Fruit fly (Drosophila melanogaster) whole organism, embryonic: ENCODE measurements around the gene CG13449.
A peak's percentile ranks its signal among the peaks of the same experiment; 100 is the strongest.

Source experiments
- Abd-B ChIP-seq: fragments of 200-800 bp; sonication (Bioruptor generic); optimal IDR thresholded peaks from 2 replicates; lab custom pipeline; 2018; ENCODE audit warnings: missing biosample characterization, mild to moderate bottlenecking, missing genetic modification characterization, moderate library complexity
- BEAF-32 ChIP-seq: fragments of 200-800 bp; sonication (Bioruptor generic); optimal IDR thresholded peaks from 3 replicates; lab custom pipeline; 2017; ENCODE audit warnings: missing biosample characterization, missing genetic modification characterization, mild to moderate bottlenecking, moderate library complexity, missing genetic modification reagents
- BtbVII ChIP-seq: fragments of 200-800 bp; sonication (Bioruptor generic); optimal IDR thresholded peaks from 3 replicates; lab custom pipeline; 2017; ENCODE audit warnings: missing biosample characterization, mild to moderate bottlenecking, missing genetic modification characterization
- CG10321 ChIP-seq: fragments of 200-800 bp; sonication (Bioruptor generic); IDR thresholded peaks from 2 replicates; pipeline ENCODE4 v1.3.6; 2022; ENCODE audit warnings: missing biosample characterization, missing genetic modification characterization
- CG10543 ChIP-seq: fragments of 200-800 bp; sonication (Bioruptor generic); optimal IDR thresholded peaks from 3 replicates; lab custom pipeline; 2017; ENCODE audit warnings: missing biosample characterization, mild to moderate bottlenecking, missing genetic modification characterization, moderate library complexity
- CG12155 ChIP-seq: fragments of 200-800 bp; sonication (Bioruptor generic); optimal IDR thresholded peaks from 3 replicates; lab custom pipeline; 2016; ENCODE audit warnings: missing biosample characterization, missing genetic modification characterization
- CG13775 ChIP-seq: fragments of 200-800 bp; sonication (Bioruptor generic); optimal IDR thresholded peaks from 3 replicates; lab custom pipeline; 2017; ENCODE audit warnings: missing biosample characterization, mild to moderate bottlenecking, missing genetic modification characterization
- CG13894 ChIP-seq: fragments of 200-800 bp; sonication (Bioruptor generic); optimal IDR thresholded peaks from 3 replicates; lab custom pipeline; 2018; ENCODE audit warnings: missing biosample characterization, mild to moderate bottlenecking, missing genetic modification characterization, moderate library complexity
- CG15479 ChIP-seq: fragments of 200-800 bp; sonication (Bioruptor generic); optimal IDR thresholded peaks from 3 replicates; lab custom pipeline; 2019; ENCODE audit warnings: missing biosample characterization, mild to moderate bottlenecking, missing genetic modification characterization, moderate library complexity
- CG15601 ChIP-seq: fragments of 200-800 bp; sonication (Bioruptor generic); optimal IDR thresholded peaks from 3 replicates; lab custom pipeline; 2019; ENCODE audit warnings: missing biosample characterization, mild to moderate bottlenecking, missing genetic modification characterization, moderate library complexity
- CG1792 ChIP-seq: fragments of 200-800 bp; sonication (Bioruptor generic); optimal IDR thresholded peaks from 2 replicates; lab custom pipeline; 2016; ENCODE audit warnings: missing biosample characterization, missing genetic modification characterization
- CG18476 ChIP-seq: fragments of 200-800 bp; sonication (Bioruptor generic); optimal IDR thresholded peaks from 2 replicates; lab custom pipeline; 2016; ENCODE audit warnings: missing biosample characterization, mild to moderate bottlenecking, missing genetic modification characterization
- CG2712 ChIP-seq: fragments of 200-800 bp; optimal IDR thresholded peaks from 3 replicates; lab custom pipeline; 2019; ENCODE audit warnings: missing biosample characterization, mild to moderate bottlenecking, missing genetic modification characterization, moderate library complexity
- CG30431 ChIP-seq: fragments of 200-800 bp; sonication (Bioruptor generic); optimal IDR thresholded peaks from 2 replicates; lab custom pipeline; 2017; ENCODE audit warnings: missing biosample characterization, missing genetic modification characterization
- CG31365 ChIP-seq: fragments of 200-800 bp; sonication (Bioruptor generic); optimal IDR thresholded peaks from 2 replicates; lab custom pipeline; 2018; ENCODE audit warnings: missing biosample characterization, mild to moderate bottlenecking, missing genetic modification characterization
- CG5953 ChIP-seq: fragments of 200-800 bp; sonication (Bioruptor generic); IDR thresholded peaks from 2 replicates; pipeline ENCODE4 v1.3.6; 2022; ENCODE audit warnings: missing biosample characterization, missing genetic modification characterization
- CG7928 ChIP-seq: fragments of 200-800 bp; sonication (Bioruptor generic); optimal IDR thresholded peaks from 2 replicates; lab custom pipeline; 2017; ENCODE audit warnings: missing biosample characterization, mild to moderate bottlenecking, missing genetic modification characterization
- CG8765 ChIP-seq: fragments of 200-800 bp; sonication (Bioruptor generic); IDR thresholded peaks from 2 replicates; pipeline ENCODE4 v1.3.6; 2022; ENCODE audit warnings: missing biosample characterization, missing genetic modification characterization
- CG8944 ChIP-seq: fragments of 200-800 bp; sonication (Bioruptor generic); optimal IDR thresholded peaks from 3 replicates; lab custom pipeline; 2016; ENCODE audit warnings: missing biosample characterization, missing genetic modification characterization
- CG9727 ChIP-seq: fragments of 200-800 bp; sonication (Bioruptor generic); optimal IDR thresholded peaks from 3 replicates; lab custom pipeline; 2017; ENCODE audit warnings: missing biosample characterization, mild to moderate bottlenecking, missing genetic modification characterization
- CrebB ChIP-seq: fragments of 200-800 bp; sonication (Bioruptor generic); optimal IDR thresholded peaks from 3 replicates; lab custom pipeline; 2018; ENCODE audit warnings: missing biosample characterization, mild to moderate bottlenecking, missing genetic modification characterization
- Dek ChIP-seq: fragments of 200-800 bp; sonication (Bioruptor generic); optimal IDR thresholded peaks from 3 replicates; lab custom pipeline; 2019; ENCODE audit warnings: missing biosample characterization, mild to moderate bottlenecking, missing genetic modification characterization, moderate library complexity
- Ets65A ChIP-seq: fragments of 200-800 bp; sonication (Bioruptor generic); peaks from one replicate; lab custom pipeline; 2016; ENCODE audit warnings: missing biosample characterization, missing genetic modification characterization
- Ets97D ChIP-seq: fragments of 200-800 bp; sonication (Bioruptor generic); optimal IDR thresholded peaks from 3 replicates; lab custom pipeline; 2016; ENCODE audit warnings: missing biosample characterization, missing genetic modification characterization
- HLH54F ChIP-seq: fragments of 200-800 bp; sonication (Bioruptor generic); optimal IDR thresholded peaks from 3 replicates; lab custom pipeline; 2016; ENCODE audit warnings: missing biosample characterization, missing genetic modification characterization
- Hey ChIP-seq: fragments of 200-800 bp; sonication (Bioruptor generic); optimal IDR thresholded peaks from 3 replicates; lab custom pipeline; 2018; ENCODE audit warnings: missing biosample characterization, mild to moderate bottlenecking, missing genetic modification characterization
- HmgZ ChIP-seq: fragments of 200-800 bp; sonication (Bioruptor generic); optimal IDR thresholded peaks from 2 replicates; lab custom pipeline; 2018; ENCODE audit warnings: missing biosample characterization, mild to moderate bottlenecking, missing genetic modification characterization
- MBD-R2 ChIP-seq: fragments of 200-800 bp; sonication (Bioruptor generic); IDR thresholded peaks from 2 replicates; pipeline ENCODE4 v1.3.6; 2022; ENCODE audit warnings: missing biosample characterization, missing genetic modification characterization
- Max ChIP-seq: fragments of 200-800 bp; sonication (Bioruptor generic); optimal IDR thresholded peaks from 2 replicates; lab custom pipeline; 2016; ENCODE audit warnings: missing biosample characterization, mild to moderate bottlenecking, missing genetic modification characterization
- NFAT ChIP-seq: fragments of 200-800 bp; sonication (Bioruptor generic); IDR thresholded peaks from 2 replicates; pipeline ENCODE4 v1.3.6; 2022; ENCODE audit warnings: missing biosample characterization, missing genetic modification characterization
- Sin3A ChIP-seq: fragments of >200 bp; optimal IDR thresholded peaks from 2 replicates; lab custom pipeline; 2018
- Taf1 ChIP-seq: fragments of 200-800 bp; sonication (Bioruptor generic); IDR thresholded peaks from 2 replicates; pipeline ENCODE4 v1.3.6; 2022; ENCODE audit warnings: missing biosample characterization, missing genetic modification characterization
- bigmax ChIP-seq: fragments of 200-800 bp; sonication (Bioruptor generic); optimal IDR thresholded peaks from 2 replicates; lab custom pipeline; 2018; ENCODE audit warnings: missing biosample characterization, mild to moderate bottlenecking, missing genetic modification characterization
- da ChIP-seq: fragments of 200-800 bp; sonication (Bioruptor generic); optimal IDR thresholded peaks from 2 replicates; lab custom pipeline; 2016; ENCODE audit warnings: missing biosample characterization, missing genetic modification characterization
- dan ChIP-seq: fragments of 200-800 bp; sonication (Bioruptor generic); IDR thresholded peaks from 2 replicates; pipeline ENCODE4 v1.3.6; 2022; ENCODE audit warnings: missing biosample characterization, missing genetic modification characterization
- eve ChIP-seq, 2 experiments: fragments of >200 bp; optimal IDR thresholded peaks; 2 replicates each; lab custom pipeline; 2017; ENCODE audit warnings: missing biosample characterization in 2 of 2, missing genetic modification characterization in 2 of 2
- fru ChIP-seq: fragments of >200 bp; optimal IDR thresholded peaks from 2 replicates; lab custom pipeline; 2017
- gsb ChIP-seq: fragments of 200-800 bp; sonication (Bioruptor generic); IDR thresholded peaks from 2 replicates; pipeline ENCODE4 v1.3.6; 2022; ENCODE audit warnings: missing biosample characterization, missing genetic modification characterization
- kay ChIP-seq: fragments of 200-800 bp; sonication (Bioruptor generic); optimal IDR thresholded peaks from 2 replicates; lab custom pipeline; 2016; ENCODE audit warnings: missing biosample characterization, missing genetic modification characterization
- lmd ChIP-seq: fragments of 200-800 bp; sonication (Bioruptor generic); IDR thresholded peaks from 2 replicates; pipeline ENCODE4 v1.3.6; 2022; ENCODE audit warnings: missing biosample characterization, missing genetic modification characterization
- lov ChIP-seq, 2 experiments: fragments of 200-800 bp in 1 of 2; fragments of >200 bp in 1 of 2; sonication (Bioruptor generic) in 1 of 2; IDR thresholded peaks in 1 of 2; optimal IDR thresholded peaks in 1 of 2; 2 replicates in 1 of 2; 3 replicates in 1 of 2; pipeline versions ENCODE4 v1.3.6 to Lab custom; 2017 to 2022; ENCODE audit warnings: missing biosample characterization in 1 of 2, missing genetic modification characterization in 1 of 2
- pfk ChIP-seq: fragments of 200-800 bp; sonication (Bioruptor generic); optimal IDR thresholded peaks from 2 replicates; lab custom pipeline; 2018; ENCODE audit warnings: missing biosample characterization, mild to moderate bottlenecking, missing genetic modification characterization, moderate library complexity
- phol ChIP-seq: fragments of 200-800 bp; sonication (Bioruptor generic); optimal IDR thresholded peaks from 3 replicates; lab custom pipeline; 2018; ENCODE audit warnings: missing biosample characterization, mild to moderate bottlenecking, missing genetic modification characterization, moderate library complexity
- psq ChIP-seq: fragments of 200-800 bp; sonication (Bioruptor generic); optimal IDR thresholded peaks from 2 replicates; lab custom pipeline; 2017; ENCODE audit warnings: missing biosample characterization, missing genetic modification characterization
- twi ChIP-seq: fragments of 200-800 bp; optimal IDR thresholded peaks from 2 replicates; lab custom pipeline; 2019; ENCODE audit warnings: missing biosample characterization, mild to moderate bottlenecking, missing genetic modification characterization, moderate library complexity
- vfl ChIP-seq: fragments of 200-800 bp; sonication (Bioruptor generic); optimal IDR thresholded peaks from 2 replicates; lab custom pipeline; 2016; ENCODE audit warnings: missing biosample characterization, missing genetic modification characterization

Gene CG13449

dm6 chr3L:15588514-15589138 lies 24.0 kb downstream of the CG13449 start, which contains the start of gene RhoGAP71E (continued):
- TF ChIP-seq phol (peak; percentile 44), Sin3A (lab: Kevin White, UChicago) (peak; percentile 10)

- TF ChIP-seq CG2712 (tag; lab: Kevin White, UChicago) (peak; percentile 9), eve (GFP tag; optimal IDR thresholded peaks at IDR 0.05; lab: Kevin White, UChicago) (no peak), CG9727 (GFP tag; lab: Kevin White, UChicago) (peak; percentile 47), psq (GFP tag; lab: Kevin White, UChicago) (no peak), CG15479 (GFP tag; lab: Kevin White, UChicago) (no peak), Ets65A (peak; percentile 96), CG1792 (GFP tag; lab: Kevin White, UChicago) (peak; percentile 59), pfk (GFP tag; lab: Kevin White, UChicago) (peak; percentile 5), CG7928 (GFP tag; lab: Kevin White, UChicago) (peak; percentile 100), fru (lab: Kevin White, UChicago) (no peak), CG10543 (GFP tag; lab: Kevin White, UChicago) (no peak), CrebB (tag; lab: Kevin White, UChicago) (peak; percentile 9), lov (optimal IDR thresholded peaks at IDR 0.05; lab: Kevin White, UChicago) (no peak), lov (GFP tag; IDR thresholded peaks at IDR 0.05; lab: Robert Waterston, UW) (0 out of 3 replicates have a peak, but pooled peaks have one; percentile 41), BtbVII (GFP tag; lab: Kevin White, UChicago) (no peak), HLH54F (peak; percentile 82), CG31365 (no peak), CG15601 (no peak), gsb (GFP tag; lab: Robert Waterston, UW) (peak; percentile 32; the same call in 1 of the 2 replicates), CG13894 (peak; percentile 25), kay (GFP tag; lab: Kevin White, UChicago) (peak; percentile 74), Dek (tag; lab: Kevin White, UChicago) (peak; percentile 66), CG8765 (GFP tag; lab: Robert Waterston, UW) (peak; percentile 23; the same call in 1 of the 2 replicates), Abd-B (GFP tag; lab: Kevin White, UChicago) (peak; percentile 7), BEAF-32 (GFP tag; lab: Kevin White, UChicago) (peak; percentile 10), da (GFP tag; lab: Kevin White, UChicago) (peak; percentile 43), CG18476 (GFP tag; lab: Kevin White, UChicago) (no peak), MBD-R2 (GFP tag; lab: Robert Waterston, UW) (peak; percentile 86), Hey (tag; lab: Kevin White, UChicago) (no peak), Max (GFP tag; lab: Kevin White, UChicago) (peak; percentile 43), Taf1 (GFP tag; lab: Robert Waterston, UW) (0 out of 2 replicates have a peak, but pooled peaks have one; percentile 10), vfl (GFP tag; lab: Kevin White, UChicago) (peak; percentile 71), lmd (GFP tag; lab: Robert Waterston, UW) (peak; percentile 65; the same call in 1 of the 2 replicates), CG5953 (GFP tag; lab: Robert Waterston, UW) (peak; percentile 63; the same call in 1 of the 2 replicates), CG12155 (GFP tag; lab: Kevin White, UChicago) (peak; percentile 84), dan (no peak), bigmax (GFP tag; lab: Kevin White, UChicago) (no peak), twi (tag; lab: Kevin White, UChicago) (no peak), CG10321 (GFP tag; lab: Robert Waterston, UW) (peak; percentile 45; the same call in 1 of the 2 replicates), CG30431 (no peak), CG8944 (GFP tag; lab: Kevin White, UChicago) (peak; percentile 79), CG13775 (GFP tag; lab: Kevin White, UChicago) (peak; percentile 45), Ets97D (GFP tag; lab: Kevin White, UChicago) (peak; percentile 60), HmgZ (tag; lab: Kevin White, UChicago) (peak; percentile 75), NFAT (GFP tag; lab: Robert Waterston, UW) (peak; percentile 83)
Measured at dm6 chr3L:15587445-15588381, 24.9 kb downstream of the CG13449 start, which contains the start of gene CG7656. CG7656 (minus strand) TSS chr3L:15588175.
